Worm (Caenorhabditis elegans) whole organism, L2 larva: Measurements from ENCODE around the gene Y56A3A.31.

Experiments
- C34F6.9 ChIP-seq: fragments of 150-350 bp; optimal IDR thresholded peaks from 2 replicates; lab custom pipeline; 2014; ENCODE audit warnings: missing biosample characterization, missing genetic modification characterization
- F13H6.1 ChIP-seq: sonication (generic microtip); optimal IDR thresholded peaks from 2 replicates; lab custom pipeline; 2016; ENCODE audit warnings: missing genetic modification characterization, missing compliant biosample characterization
- R02D3.7 ChIP-seq: fragments of 150-350 bp; optimal IDR thresholded peaks from 2 replicates; lab custom pipeline; 2014; ENCODE audit warnings: missing biosample characterization, missing genetic modification characterization
- Y55F3AM.14 ChIP-seq: fragments of 200-800 bp; sonication (Bioruptor generic); optimal IDR thresholded peaks from 2 replicates; lab custom pipeline; 2018; ENCODE audit warnings: mild to moderate bottlenecking, missing genetic modification characterization, missing compliant biosample characterization
- ama-1 ChIP-seq: fragments of 150-350 bp; optimal IDR thresholded peaks from 2 replicates; lab custom pipeline; 2018; ENCODE audit warnings: inconsistent platforms
- blmp-1 ChIP-seq: sonication (generic microtip); optimal IDR thresholded peaks from 2 replicates; lab custom pipeline; 2017; ENCODE audit warnings: missing genetic modification characterization, mild to moderate bottlenecking, missing compliant biosample characterization, antibody characterized with exemption, moderate library complexity; ENCODE audit not compliant: insufficient read depth
- ceh-82 ChIP-seq: fragments of 150-350 bp; optimal IDR thresholded peaks from 2 replicates; lab custom pipeline; 2014; ENCODE audit warnings: missing biosample characterization, missing genetic modification characterization
- crh-2 ChIP-seq: sonication (generic microtip); optimal IDR thresholded peaks from 2 replicates; lab custom pipeline; 2017; ENCODE audit warnings: missing biosample characterization, missing genetic modification characterization
- elt-3 ChIP-seq: sonication (generic microtip); optimal IDR thresholded peaks from 2 replicates; lab custom pipeline; 2017; ENCODE audit warnings: missing biosample characterization, missing genetic modification characterization
- fos-1 ChIP-seq: fragments of 150-350 bp; optimal IDR thresholded peaks from 2 replicates; lab custom pipeline; 2014; ENCODE audit warnings: missing biosample characterization, missing genetic modification characterization
- gmeb-1 ChIP-seq: fragments of 150-350 bp; optimal IDR thresholded peaks from 2 replicates; lab custom pipeline; 2014; ENCODE audit warnings: missing biosample characterization, missing genetic modification characterization
- lin-13 ChIP-seq: fragments of 150-350 bp; optimal IDR thresholded peaks from 2 replicates; lab custom pipeline; 2014; ENCODE audit warnings: missing biosample characterization, missing genetic modification reagents, missing genetic modification characterization
- mab-5 ChIP-seq: fragments of 150-350 bp; optimal IDR thresholded peaks from 2 replicates; lab custom pipeline; 2014; ENCODE audit warnings: missing biosample characterization, missing genetic modification characterization
- mbf-1 ChIP-seq: sonication (generic microtip); optimal IDR thresholded peaks from 2 replicates; lab custom pipeline; 2017; ENCODE audit warnings: missing biosample characterization, missing genetic modification characterization
- mdl-1 ChIP-seq, 2 experiments: fragments of 150-350 bp in 1 of 2; sonication (generic microtip) in 1 of 2; optimal IDR thresholded peaks; 2 replicates each; lab custom pipeline; 2017; ENCODE audit warnings: missing biosample characterization in 2 of 2, missing genetic modification characterization in 2 of 2
- nhr-11 ChIP-seq: fragments of 150-350 bp; optimal IDR thresholded peaks from 2 replicates; lab custom pipeline; 2014; ENCODE audit warnings: missing biosample characterization, missing genetic modification characterization
- nhr-12 ChIP-seq: fragments of 150-350 bp; optimal IDR thresholded peaks from 2 replicates; lab custom pipeline; 2014; ENCODE audit warnings: missing biosample characterization, missing genetic modification characterization
- nhr-129 ChIP-seq: fragments of 150-350 bp; optimal IDR thresholded peaks from 2 replicates; lab custom pipeline; 2014; ENCODE audit warnings: missing biosample characterization, missing genetic modification characterization
- nhr-21 ChIP-seq: fragments of 150-350 bp; optimal IDR thresholded peaks from 2 replicates; lab custom pipeline; 2014; ENCODE audit warnings: missing biosample characterization, missing genetic modification characterization
- nhr-23 ChIP-seq: fragments of 150-350 bp; optimal IDR thresholded peaks from 2 replicates; lab custom pipeline; 2014; ENCODE audit warnings: missing biosample characterization, missing genetic modification reagents, missing genetic modification characterization
- nhr-25 ChIP-seq: fragments of 150-350 bp; sonication (generic microtip); optimal IDR thresholded peaks from 3 replicates; lab custom pipeline; 2014; ENCODE audit warnings: missing biosample characterization, missing genetic modification characterization
- nhr-6 ChIP-seq: fragments of 150-350 bp; optimal IDR thresholded peaks from 2 replicates; lab custom pipeline; 2014; ENCODE audit warnings: missing biosample characterization, missing genetic modification characterization
- nhr-77 ChIP-seq: fragments of 150-350 bp; optimal IDR thresholded peaks from 2 replicates; lab custom pipeline; 2014; ENCODE audit warnings: missing biosample characterization, missing genetic modification characterization
- sem-4 ChIP-seq: fragments of 150-350 bp; optimal IDR thresholded peaks from 2 replicates; lab custom pipeline; 2014; ENCODE audit warnings: missing biosample characterization, missing genetic modification reagents, missing genetic modification characterization
- sma-3 ChIP-seq: sonication (generic microtip); optimal IDR thresholded peaks from 2 replicates; lab custom pipeline; 2016; ENCODE audit warnings: missing genetic modification reagents, missing genetic modification characterization, missing compliant biosample characterization
- sma-9 ChIP-seq, 2 experiments: fragments of 150-350 bp in 1 of 2; sonication (generic microtip) in 1 of 2; optimal IDR thresholded peaks; 2 replicates each; lab custom pipeline; 2014 to 2016; ENCODE audit warnings: missing genetic modification characterization in 2 of 2, mild to moderate bottlenecking in 1 of 2, missing biosample characterization in 1 of 2, missing compliant biosample characterization in 1 of 2, missing genetic modification reagents in 1 of 2, moderate library complexity in 1 of 2
- snpc-4 ChIP-seq: fragments of 150-350 bp; optimal IDR thresholded peaks from 2 replicates; lab custom pipeline; 2014; ENCODE audit warnings: missing biosample characterization, missing genetic modification characterization
- unc-55 ChIP-seq: fragments of 150-350 bp; sonication (generic microtip); optimal IDR thresholded peaks from 3 replicates; lab custom pipeline; 2014; ENCODE audit warnings: missing biosample characterization, missing genetic modification reagents, missing genetic modification characterization
- zag-1 ChIP-seq: fragments of 150-350 bp; optimal IDR thresholded peaks from 2 replicates; lab custom pipeline; 2014; ENCODE audit warnings: missing biosample characterization, missing genetic modification characterization
- ztf-1 ChIP-seq: fragments of 200-800 bp; sonication (Bioruptor generic); conservative IDR thresholded peaks from 2 replicates; pipeline ENCODE4 v1.3.6; 2022; ENCODE audit warnings: missing genetic modification characterization, missing compliant biosample characterization
- ztf-11 ChIP-seq: sonication (generic microtip); optimal IDR thresholded peaks from 2 replicates; lab custom pipeline; 2017; ENCODE audit warnings: missing biosample characterization, missing genetic modification characterization

The Y56A3A.31 gene

ce11 chrIII:12009764-12010163 is 35.5 kb downstream of the Y56A3A.31 start:
- TF ChIP-seq sma-3 = peak; percentile 67
- peak; percentile 74 for TF ChIP-seq nhr-25 (tag; lab: Kevin White, UChicago)
- TF ChIP-seq elt-3 (tag; lab: Kevin White, UChicago) = no peak
- TF ChIP-seq crh-2 = peak; percentile 94

ce11 chrIII:12013054-12013453 is 38.8 kb downstream of the Y56A3A.31 start:
- TF ChIP-seq sma-9 (GFP tag; optimal IDR thresholded peaks at IDR 0.05; lab: Kevin White, UChicago) (no peak), sma-9 (tag; optimal IDR thresholded peaks at IDR 0.05; lab: Kevin White, UChicago) (no peak), nhr-21 (no peak), unc-55 (GFP tag; lab: Kevin White, UChicago) (no peak), snpc-4 (no peak), sem-4 (tag; lab: Kevin White, UChicago) (peak; percentile 5), nhr-11 (tag; lab: Kevin White, UChicago) (no peak), lin-13 (GFP tag; lab: Kevin White, UChicago) (no peak), sma-3 (peak; percentile 21), gmeb-1 (tag; lab: Kevin White, UChicago) (no peak), mdl-1 (tag; optimal IDR thresholded peaks at IDR 0.05; lab: Kevin White, UChicago) (no peak), nhr-25 (tag; lab: Kevin White, UChicago) (peak; percentile 52)

DNA sequence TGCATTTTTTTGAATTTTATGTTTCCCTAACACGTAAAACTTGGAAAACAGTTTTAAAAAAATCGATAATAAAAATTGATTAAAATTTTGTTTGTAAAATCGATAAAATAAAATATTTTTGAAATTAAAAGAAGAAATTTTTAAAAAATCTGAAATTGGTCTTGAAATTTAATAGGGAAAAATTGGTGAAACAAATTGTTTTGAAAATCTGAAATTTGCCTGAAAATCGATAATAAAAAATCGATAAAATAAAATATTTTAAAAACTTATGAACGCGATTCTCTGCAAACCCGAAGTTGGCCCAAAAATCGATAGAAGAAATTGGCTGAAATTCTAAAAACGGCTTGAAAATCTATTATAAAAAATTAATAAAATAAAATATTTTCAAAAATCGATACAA is 39.4 kb downstream of the Y56A3A.31 start:
- TF ChIP-seq nhr-12 (tag; lab: Kevin White, UChicago) = no peak
- no peak for TF ChIP-seq zag-1 (tag; lab: Kevin White, UChicago)
- TF ChIP-seq ama-1 (lab: Kevin White, UChicago) = no peak
- TF ChIP-seq elt-3 (tag; lab: Kevin White, UChicago) = no peak

DNA sequence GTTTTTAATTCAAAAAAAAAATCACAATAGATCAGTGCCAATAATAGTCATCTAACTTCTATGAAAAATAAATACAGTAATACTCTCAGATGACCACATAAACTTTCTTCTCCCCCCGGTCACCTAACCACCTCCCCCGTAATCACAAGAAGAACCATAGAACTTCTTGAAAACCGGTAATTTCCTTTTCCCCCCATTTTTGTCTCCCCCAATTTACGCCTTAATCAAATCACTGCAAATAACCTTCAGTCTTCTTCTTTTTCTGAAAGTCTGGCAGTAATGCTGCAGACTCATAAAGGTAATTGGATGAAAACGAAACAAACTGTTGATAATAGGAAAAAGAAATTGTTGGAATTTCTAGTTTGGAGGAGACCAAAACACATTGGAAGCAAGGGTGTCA is 40.2 kb downstream of the Y56A3A.31 start:
- TF ChIP-seq sem-4 (tag; lab: Kevin White, UChicago) (peak; percentile 52), nhr-77 (tag; lab: Kevin White, UChicago) (no peak), C34F6.9 (tag; lab: Kevin White, UChicago) (no peak), nhr-25 (tag; lab: Kevin White, UChicago) (peak; percentile 72), ztf-1 (GFP tag; lab: Robert Waterston, UW) (no peak), mbf-1 (tag; lab: Kevin White, UChicago) (no peak), R02D3.7 (tag; lab: Kevin White, UChicago) (no peak), elt-3 (tag; lab: Kevin White, UChicago) (no peak)

- TF ChIP-seq blmp-1 (tag; lab: Kevin White, UChicago) = no peak
- no peak for TF ChIP-seq nhr-6
- no peak for TF ChIP-seq mab-5 (tag; lab: Kevin White, UChicago)
- TF ChIP-seq ama-1 (lab: Kevin White, UChicago) = no peak
- TF ChIP-seq fos-1 (tag; lab: Kevin White, UChicago) = no peak
- no peak for TF ChIP-seq gmeb-1 (tag; lab: Kevin White, UChicago)
- no peak for TF ChIP-seq ztf-1 (GFP tag; lab: Robert Waterston, UW)
- TF ChIP-seq ceh-82 (tag; lab: Kevin White, UChicago) = no peak
These were observed 40.9 kb downstream of the Y56A3A.31 start for ce11 chrIII:12015183-12015582.

DNA sequence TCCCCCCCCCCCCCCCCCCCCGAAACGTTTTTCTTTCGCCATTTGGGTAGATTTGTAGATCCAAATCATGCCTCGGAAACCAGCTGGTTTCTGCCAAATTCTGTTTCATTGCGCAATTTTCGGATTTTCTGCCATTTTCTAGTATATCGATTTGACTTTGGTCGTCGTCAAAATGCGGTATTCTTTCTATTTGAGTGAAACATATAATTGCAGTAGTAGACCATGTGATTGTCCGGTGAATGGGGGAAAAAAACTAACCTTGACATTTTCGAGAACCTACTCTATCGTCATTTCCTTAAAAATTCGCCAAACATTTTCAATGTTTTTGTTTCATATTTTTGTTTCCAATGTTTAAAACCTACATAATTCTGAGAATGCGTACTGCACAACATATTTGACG is 41.3 kb downstream of the Y56A3A.31 start:
- TF ChIP-seq sma-3 = peak; percentile 34
- peak; percentile 46 for TF ChIP-seq nhr-129 (tag; lab: Kevin White, UChicago)
- TF ChIP-seq sma-9 (GFP tag; optimal IDR thresholded peaks at IDR 0.05; lab: Kevin White, UChicago) = peak; percentile 15
- no peak for TF ChIP-seq sma-9 (tag; optimal IDR thresholded peaks at IDR 0.05; lab: Kevin White, UChicago)
- TF ChIP-seq nhr-23 (tag; lab: Kevin White, UChicago) = no peak
- peak; percentile 17 for TF ChIP-seq blmp-1 (tag; lab: Kevin White, UChicago)
- peak; percentile 77 for TF ChIP-seq nhr-25 (tag; lab: Kevin White, UChicago)
- no peak for TF ChIP-seq R02D3.7 (tag; lab: Kevin White, UChicago)
- TF ChIP-seq sem-4 (tag; lab: Kevin White, UChicago) = no peak

ce11 chrIII:12017999-12018398 is 43.7 kb downstream of the Y56A3A.31 start:
- TF ChIP-seq nhr-25 (tag; lab: Kevin White, UChicago) (peak; percentile 30), ama-1 (lab: Kevin White, UChicago) (peak; percentile 55), ztf-1 (GFP tag; lab: Robert Waterston, UW) (no peak), F13H6.1 (no peak), Y55F3AM.14 (GFP tag; lab: Kevin White, UChicago) (no peak), nhr-11 (tag; lab: Kevin White, UChicago) (no peak), ztf-11 (tag; lab: Kevin White, UChicago) (no peak)
